Worm (Caenorhabditis elegans) whole organism, midembryonic: ENCODE results near the gene pgp-1.

Source experiments
- T22C8.4 ChIP-seq: fragments of 200-800 bp; sonication (Bioruptor generic); IDR thresholded peaks from 2 replicates; pipeline ENCODE4 v1.3.6; 2022; ENCODE audit warnings: missing genetic modification characterization, missing compliant biosample characterization
- cog-1 ChIP-seq: sonication (generic microtip); optimal IDR thresholded peaks from 2 replicates; lab custom pipeline; 2016; ENCODE audit warnings: missing genetic modification characterization, missing compliant biosample characterization
- flt-1 ChIP-seq: fragments of 200-800 bp; sonication (Bioruptor generic); IDR thresholded peaks from 2 replicates; pipeline ENCODE4 v1.3.6; 2022; ENCODE audit warnings: missing genetic modification characterization, missing compliant biosample characterization
- klf-2 ChIP-seq: fragments of 200-800 bp; sonication (Bioruptor generic); conservative IDR thresholded peaks from 2 replicates; pipeline ENCODE4 v1.3.6; 2022; ENCODE audit warnings: missing genetic modification reagents, missing genetic modification characterization, missing compliant biosample characterization
- med-1 ChIP-seq: sonication (generic microtip); optimal IDR thresholded peaks from 2 replicates; lab custom pipeline; 2017; ENCODE audit warnings: missing genetic modification characterization, mild to moderate bottlenecking, missing compliant biosample characterization, antibody characterized with exemption, missing genetic modification reagents; ENCODE audit not compliant: insufficient read depth
- ref-1 ChIP-seq: fragments of 200-800 bp; sonication (Bioruptor generic); conservative IDR thresholded peaks from 2 replicates; pipeline ENCODE4 v1.3.6; 2022; ENCODE audit warnings: missing genetic modification reagents, missing genetic modification characterization, missing compliant biosample characterization
- tab-1 ChIP-seq: fragments of 200-800 bp; sonication (Bioruptor generic); IDR thresholded peaks from 2 replicates; pipeline ENCODE4 v1.3.6; 2022; ENCODE audit warnings: missing genetic modification characterization, missing compliant biosample characterization
- ztf-23 ChIP-seq: fragments of 200-800 bp; sonication (Bioruptor generic); IDR thresholded peaks from 2 replicates; pipeline ENCODE4 v1.3.6; 2022; ENCODE audit warnings: missing genetic modification reagents, missing genetic modification characterization, missing compliant biosample characterization
- ztf-29 ChIP-seq: fragments of 200-800 bp; sonication (Bioruptor generic); IDR thresholded peaks from 2 replicates; pipeline ENCODE4 v1.3.6; 2022; ENCODE audit warnings: missing genetic modification reagents, missing genetic modification characterization, missing compliant biosample characterization

Gene pgp-1

DNA sequence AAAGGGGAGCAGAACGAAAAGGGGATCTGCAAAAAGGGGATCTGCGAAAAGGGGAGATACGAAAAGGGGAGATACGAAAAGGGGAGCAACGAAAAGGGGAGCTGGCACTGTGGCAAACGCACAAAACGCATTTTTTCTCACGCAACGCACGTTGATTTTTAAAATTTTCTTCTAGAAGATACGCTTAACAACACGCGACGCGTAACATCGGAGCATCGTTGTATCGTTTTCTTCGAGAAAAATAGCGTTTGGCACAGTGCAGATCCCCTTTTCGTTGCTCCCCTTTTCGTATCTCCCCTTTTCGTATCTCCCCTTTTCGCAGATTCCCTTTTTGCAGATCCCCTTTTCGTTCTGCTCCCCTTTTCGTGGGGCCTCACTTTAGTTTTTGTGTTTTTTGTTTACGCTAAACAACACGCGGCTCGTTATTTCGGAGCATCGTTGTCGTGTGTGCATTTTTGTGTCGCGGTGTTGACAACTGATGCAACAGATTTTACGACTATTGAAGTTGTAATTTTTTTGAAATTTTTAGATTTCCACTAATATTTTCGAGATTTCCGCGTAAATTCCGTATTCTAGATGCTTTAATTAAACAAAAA lies 22.6 kb upstream of the pgp-1 start:
- TF ChIP-seq ref-1 (0 out of 2 replicates have a peak, but pooled peaks have one; percentile 12), ztf-23 (GFP tag; lab: Robert Waterston, UW) (0 out of 2 replicates have a peak, but pooled peaks have one; percentile 26)

DNA sequence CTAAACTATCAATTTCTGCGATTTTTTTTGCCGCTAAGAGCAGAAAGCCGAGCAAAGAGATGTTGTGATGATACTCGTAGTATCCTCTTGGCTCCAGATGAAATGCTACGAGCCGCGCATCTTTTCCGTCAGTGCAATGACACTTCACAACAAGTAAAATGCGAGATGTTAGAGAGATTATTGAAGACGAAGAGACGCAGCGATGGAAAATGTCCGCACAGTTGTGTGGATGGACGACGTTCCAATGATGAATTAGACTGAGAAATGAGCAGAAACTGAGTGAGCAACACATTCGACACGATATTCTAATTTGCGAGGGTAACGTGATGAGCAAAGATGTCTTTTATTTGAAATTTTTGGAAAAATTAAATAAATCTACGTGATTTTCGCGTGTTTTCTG lies 22.0 kb upstream of the pgp-1 start:
- TF ChIP-seq ztf-29 (no peak), flt-1 (GFP tag; lab: Robert Waterston, UW) (no peak), med-1 (no peak), cog-1 (tag; lab: Kevin White, UChicago) (no peak), tab-1 (GFP tag; lab: Robert Waterston, UW) (no peak), klf-2 (no peak), ref-1 (no peak), T22C8.4 (GFP tag; lab: Robert Waterston, UW) (no peak), ztf-23 (GFP tag; lab: Robert Waterston, UW) (no peak)

DNA sequence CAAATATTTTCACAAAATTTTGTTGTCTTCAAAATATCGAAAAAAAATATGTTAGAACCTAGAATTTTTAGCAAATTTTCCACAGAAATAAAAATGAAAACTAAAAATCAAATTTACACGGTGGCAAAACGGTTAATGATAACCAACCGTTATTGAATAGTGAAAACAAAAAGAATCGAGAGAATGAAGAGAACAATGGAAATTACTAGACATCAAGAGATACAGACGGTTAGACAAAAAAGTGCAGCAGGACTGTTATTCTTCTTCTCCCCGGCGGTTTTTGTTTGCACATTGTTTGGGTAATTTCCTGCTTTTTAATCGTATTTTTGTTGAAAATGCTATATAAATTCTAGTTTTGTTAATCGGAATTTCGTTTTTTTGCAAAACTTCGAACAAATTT lies 19.9 kb upstream of the pgp-1 start:
- TF ChIP-seq cog-1 (tag; lab: Kevin White, UChicago): no peak
- no peak for TF ChIP-seq ref-1
- TF ChIP-seq T22C8.4 (GFP tag; lab: Robert Waterston, UW): no peak
- TF ChIP-seq flt-1 (GFP tag; lab: Robert Waterston, UW): no peak
- TF ChIP-seq tab-1 (GFP tag; lab: Robert Waterston, UW): no peak
- no peak for TF ChIP-seq ztf-29

DNA sequence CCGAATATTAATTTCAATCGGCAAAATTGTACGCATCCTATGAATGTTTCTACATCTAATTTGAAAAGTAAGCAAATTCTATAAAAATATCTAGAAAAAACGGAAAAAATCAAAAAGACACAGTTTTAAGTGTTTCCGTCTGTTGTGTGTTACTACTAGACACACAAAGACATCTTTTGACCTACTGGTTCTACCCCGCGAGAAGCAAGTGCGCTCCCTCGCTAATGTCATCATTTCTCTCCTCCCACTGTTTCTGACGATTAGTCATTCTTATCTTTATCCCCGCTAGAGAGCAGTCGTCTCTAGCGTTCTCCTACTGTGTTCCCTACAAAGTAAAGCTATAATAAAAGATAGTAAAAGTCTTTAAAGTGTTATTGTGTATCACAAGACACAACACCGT lies 19.0 kb upstream of the pgp-1 start:
- TF ChIP-seq ztf-29: no peak
- TF ChIP-seq med-1: no peak
- TF ChIP-seq klf-2: no peak
- no peak for TF ChIP-seq flt-1 (GFP tag; lab: Robert Waterston, UW)
- no peak for TF ChIP-seq T22C8.4 (GFP tag; lab: Robert Waterston, UW)
- no peak for TF ChIP-seq ref-1
- no peak for TF ChIP-seq tab-1 (GFP tag; lab: Robert Waterston, UW)
- TF ChIP-seq cog-1 (tag; lab: Kevin White, UChicago): no peak
- TF ChIP-seq ztf-23 (GFP tag; lab: Robert Waterston, UW): no peak

DNA sequence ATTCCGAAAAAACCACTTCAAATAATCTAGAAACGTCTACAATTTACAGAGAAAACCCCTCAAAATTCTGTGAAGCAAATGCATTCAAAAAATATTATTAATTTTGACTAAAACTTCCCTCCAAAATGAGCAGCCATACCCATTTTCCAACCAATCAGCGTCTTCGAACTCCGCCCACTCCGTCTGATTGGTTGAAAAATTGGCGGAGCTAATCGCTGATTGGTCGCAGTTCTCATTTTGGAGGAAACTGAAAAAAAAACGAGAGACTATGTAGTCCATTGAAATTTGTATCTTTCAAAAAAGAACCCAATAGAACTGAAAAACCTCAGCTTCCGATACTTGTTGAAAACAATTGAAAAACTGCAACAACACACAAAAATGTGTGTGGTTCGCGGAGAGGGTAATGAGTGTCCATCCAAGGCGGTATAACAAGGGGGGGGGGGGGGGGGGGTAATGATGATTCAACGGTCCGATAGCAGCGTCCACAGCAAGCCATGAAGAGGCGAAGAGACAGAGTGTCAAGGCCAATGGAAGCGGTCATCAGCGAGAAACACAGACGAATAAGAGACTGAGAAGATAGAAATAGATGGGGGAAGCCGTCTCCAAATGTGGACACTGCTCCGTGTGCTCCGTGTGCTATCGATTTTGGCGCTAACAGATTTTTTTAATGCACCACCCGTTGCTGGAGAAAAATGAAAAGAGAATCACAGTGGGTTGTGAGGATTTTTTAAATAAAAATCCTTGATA lies 18.1 kb upstream of the pgp-1 start:
- TF ChIP-seq flt-1 (GFP tag; lab: Robert Waterston, UW): peak; percentile 74
- peak; percentile 13; the same call in 1 of the 2 replicates for TF ChIP-seq tab-1 (GFP tag; lab: Robert Waterston, UW)
- TF ChIP-seq med-1: no peak
- TF ChIP-seq ztf-29: peak; percentile 87

DNA sequence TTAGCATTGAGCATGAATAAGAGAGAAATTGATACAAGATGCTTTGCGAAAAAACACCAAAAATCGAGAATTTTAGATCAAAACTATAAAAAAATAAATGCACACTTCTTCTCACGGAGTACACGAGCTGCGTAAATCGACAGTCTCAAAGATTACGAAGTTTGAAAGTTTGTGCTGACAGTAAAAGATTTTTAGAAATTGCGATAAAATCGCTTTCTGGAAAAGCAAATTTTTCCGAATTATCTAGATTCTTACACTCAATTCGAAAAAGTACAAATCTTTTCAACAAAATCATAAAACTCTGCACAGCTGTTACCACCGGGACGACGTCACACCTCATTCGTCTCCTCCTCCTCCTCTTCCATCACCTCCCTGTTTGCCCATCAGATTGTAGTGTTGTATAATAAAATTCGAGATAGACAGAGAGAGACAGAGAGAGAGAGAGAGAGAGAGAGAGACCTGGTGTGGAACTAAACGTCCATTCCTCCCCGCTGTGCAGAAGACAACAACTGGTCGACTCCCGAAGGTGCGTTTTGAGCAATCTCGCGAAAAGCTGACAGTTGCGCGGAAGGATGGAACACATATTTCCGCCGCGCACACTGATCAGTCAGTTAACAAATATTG lies 16.3 kb upstream of the pgp-1 start:
- peak; percentile 30 for TF ChIP-seq cog-1 (tag; lab: Kevin White, UChicago)
- TF ChIP-seq flt-1 (GFP tag; lab: Robert Waterston, UW): 0 out of 2 replicates have a peak, but pooled peaks have one; percentile 37
- TF ChIP-seq tab-1 (GFP tag; lab: Robert Waterston, UW): no peak
- no peak for TF ChIP-seq ztf-29
- no peak for TF ChIP-seq ref-1
- TF ChIP-seq T22C8.4 (GFP tag; lab: Robert Waterston, UW): no peak

DNA sequence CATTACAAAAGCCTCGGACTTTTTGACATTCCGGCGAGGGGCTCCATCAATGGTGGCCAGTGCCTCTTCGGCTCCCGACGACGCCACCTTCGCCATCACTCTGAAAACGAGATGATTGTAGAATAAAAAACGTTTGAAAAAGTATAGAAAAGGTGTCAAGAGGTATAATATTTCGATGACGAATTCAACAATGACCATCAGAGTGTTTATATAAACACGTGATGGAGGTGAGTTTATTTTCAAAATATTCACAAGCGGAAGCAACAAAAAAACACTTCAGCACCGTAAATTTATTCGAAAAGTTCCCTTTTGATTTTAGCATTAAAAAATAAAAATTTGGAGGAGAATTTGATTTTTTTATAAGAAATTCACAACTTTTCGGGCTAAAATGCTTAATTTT lies 15.7 kb upstream of the pgp-1 start, which contains the start of gene efa-6:
Gene efa-6, minus strand, starts transcription at position 101 of the 400 bp plus-strand sequence.
- TF ChIP-seq T22C8.4 (GFP tag; lab: Robert Waterston, UW) (no peak), cog-1 (tag; lab: Kevin White, UChicago) (no peak), tab-1 (GFP tag; lab: Robert Waterston, UW) (no peak), ref-1 (no peak), klf-2 (no peak), ztf-29 (no peak), flt-1 (GFP tag; lab: Robert Waterston, UW) (no peak), med-1 (no peak)

DNA sequence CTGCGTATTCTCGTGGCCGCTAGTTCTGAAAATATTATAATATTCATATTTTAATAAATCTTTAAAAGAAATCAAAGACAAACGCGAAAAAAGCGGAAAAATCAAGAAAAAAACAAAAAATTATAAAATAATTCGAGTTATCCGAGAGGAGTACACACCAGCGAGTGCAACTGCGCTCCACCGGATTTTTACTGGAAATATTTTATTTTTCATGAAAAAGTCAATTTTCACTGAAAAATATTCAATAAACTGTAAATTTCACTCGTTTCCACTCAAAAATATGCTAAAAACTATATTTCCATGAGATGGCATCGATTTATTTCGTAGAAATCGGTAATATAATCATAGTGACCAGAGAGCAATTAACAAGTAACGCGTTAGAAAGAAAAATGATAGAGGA lies 6.4 kb upstream of the pgp-1 start, which contains the start of gene Y55D9A.2:
Gene Y55D9A.2, minus strand, starts transcription at position 31 of the 400 bp plus-strand sequence.
- TF ChIP-seq klf-2 (no peak), ref-1 (no peak), tab-1 (GFP tag; lab: Robert Waterston, UW) (no peak), T22C8.4 (GFP tag; lab: Robert Waterston, UW) (no peak), med-1 (no peak), ztf-29 (no peak), cog-1 (tag; lab: Kevin White, UChicago) (no peak), flt-1 (GFP tag; lab: Robert Waterston, UW) (0 out of 2 replicates have a peak, but pooled peaks have one; percentile 40), ztf-23 (GFP tag; lab: Robert Waterston, UW) (no peak)

DNA sequence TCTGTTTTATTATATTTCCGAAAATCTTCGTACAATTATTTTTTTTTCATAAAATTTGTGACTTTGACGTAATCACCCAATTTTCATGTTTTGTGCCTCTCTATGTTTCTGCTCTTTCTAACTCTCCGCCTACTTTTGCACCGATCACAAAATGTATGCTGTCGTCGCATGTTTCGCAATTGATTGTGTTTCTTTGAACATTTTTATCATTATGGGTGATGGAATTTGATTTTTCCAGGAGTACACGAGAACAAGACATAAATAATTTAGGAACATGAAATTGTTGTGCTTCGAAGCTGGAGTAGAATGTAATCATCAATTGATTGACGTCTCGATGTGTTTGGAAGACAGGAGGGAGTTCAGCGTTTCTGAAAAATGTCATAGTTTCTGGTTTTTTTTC lies 2.0 kb upstream of the pgp-1 start:
- TF ChIP-seq klf-2 (no peak), cog-1 (tag; lab: Kevin White, UChicago) (no peak), tab-1 (GFP tag; lab: Robert Waterston, UW) (no peak), med-1 (no peak), ref-1 (no peak), ztf-29 (no peak), flt-1 (GFP tag; lab: Robert Waterston, UW) (no peak), ztf-23 (GFP tag; lab: Robert Waterston, UW) (no peak)

DNA sequence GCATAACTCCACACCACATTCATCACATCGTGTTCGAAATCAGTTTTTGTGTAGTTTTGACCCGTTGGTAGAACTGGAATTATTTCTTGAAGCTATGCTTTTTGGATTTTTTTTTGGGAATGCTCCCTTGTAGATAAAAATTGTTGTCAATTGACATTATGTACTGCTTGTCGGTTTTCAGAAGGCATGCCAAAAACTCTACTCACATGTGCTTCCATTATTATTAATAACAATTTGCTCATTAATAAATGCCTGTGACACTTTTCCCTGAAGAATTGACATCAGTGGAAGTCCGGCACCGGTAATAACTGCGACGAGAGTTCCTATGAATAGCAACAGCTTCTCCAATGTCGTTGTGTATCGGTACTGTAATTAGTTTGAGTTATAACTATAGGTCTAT lies 2.0 kb downstream of the pgp-1 start:
- no peak for TF ChIP-seq T22C8.4 (GFP tag; lab: Robert Waterston, UW)
- no peak for TF ChIP-seq tab-1 (GFP tag; lab: Robert Waterston, UW)
- no peak for TF ChIP-seq ref-1
